Fruit fly (Drosophila melanogaster) whole organism, adult: ENCODE results near the gene CecA2.

Experiments used
- CG11617 ChIP-seq: fragments of 200-800 bp; sonication (Bioruptor generic); optimal IDR thresholded peaks from 2 replicates; lab custom pipeline; 2017; ENCODE audit warnings: mild to moderate bottlenecking, missing biosample characterization, missing genetic modification reagents, missing genetic modification characterization
- CG14711 ChIP-seq: fragments of 200-800 bp; sonication (Bioruptor generic); optimal IDR thresholded peaks from 2 replicates; lab custom pipeline; 2018; ENCODE audit warnings: missing biosample characterization, mild to moderate bottlenecking, missing genetic modification characterization, moderate library complexity
- CG33017 ChIP-seq: fragments of 200-800 bp; sonication (Bioruptor generic); optimal IDR thresholded peaks from 2 replicates; lab custom pipeline; 2018; ENCODE audit warnings: missing biosample characterization, mild to moderate bottlenecking, missing genetic modification characterization, moderate library complexity
- Crg-1 ChIP-seq: fragments of 200-800 bp; sonication (Bioruptor generic); optimal IDR thresholded peaks from 2 replicates; lab custom pipeline; 2016; ENCODE audit warnings: missing biosample characterization, missing genetic modification characterization
- toe ChIP-seq: fragments of 200-800 bp; sonication (Bioruptor generic); optimal IDR thresholded peaks from 2 replicates; lab custom pipeline; 2016; ENCODE audit warnings: missing biosample characterization, missing genetic modification characterization

- TF ChIP-seq CG33017 (no peak), CG11617 (GFP tag; lab: Kevin White, UChicago) (no peak), CG14711 (peak; percentile 43), toe (GFP tag; lab: Kevin White, UChicago) (no peak), Crg-1 (GFP tag; lab: Kevin White, UChicago) (no peak)
These were observed 35.9 kb downstream of the CecA2 start for dm6 chr3R:30247802-30248363.
